Fruit fly (Drosophila melanogaster) whole organism: ENCODE measurements around the gene Osi4.

Experiments
- CG8478 ChIP-seq: fragments of >200 bp; optimal IDR thresholded peaks from 2 replicates; lab custom pipeline; 2018; ENCODE audit warnings: inconsistent platforms
- Dll ChIP-seq: fragments of >200 bp; optimal IDR thresholded peaks from 2 replicates; lab custom pipeline; 2017
- EcR ChIP-seq, 2 experiments: fragments of >200 bp; optimal IDR thresholded peaks; 2 replicates each; lab custom pipeline; 2017; ENCODE audit warnings: missing biosample characterization in 2 of 2, missing genetic modification characterization in 2 of 2, missing genetic modification reagents in 2 of 2
- pan ChIP-seq: fragments of >200 bp; optimal IDR thresholded peaks from 2 replicates; lab custom pipeline; 2017
- psq ChIP-seq: fragments of >200 bp; optimal IDR thresholded peaks from 2 replicates; lab custom pipeline; 2017
- usp ChIP-seq: fragments of >200 bp; optimal IDR thresholded peaks from 2 replicates; lab custom pipeline; 2017; ENCODE audit warnings: missing biosample characterization, missing genetic modification characterization, mixed read lengths

Osi4 gene

DNA sequence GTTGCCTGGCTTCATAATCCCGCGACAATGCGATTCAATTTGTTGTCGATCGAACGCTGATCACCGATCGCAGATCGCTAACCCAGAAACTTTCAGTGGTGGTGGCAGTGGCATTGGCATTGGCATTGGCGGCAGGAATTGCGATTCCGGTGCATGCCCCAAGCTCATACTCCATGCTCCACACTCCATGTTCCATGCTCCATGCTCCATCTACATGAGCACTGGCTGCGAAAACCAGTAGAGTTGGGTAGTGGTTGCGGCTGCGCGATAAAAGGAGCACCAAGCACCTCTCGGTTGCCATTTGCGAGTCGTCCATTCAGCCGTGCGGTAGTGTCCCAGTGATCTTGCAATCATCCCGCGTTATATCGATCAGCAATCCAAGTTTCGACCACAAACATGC, 48.3 kb downstream of the Osi4 start, which contains the start of gene Osi1:
Gene Osi1 (plus strand): TSS at position 301 of the 400 bp plus-strand sequence.
- TF ChIP-seq EcR (GFP tag; optimal IDR thresholded peaks at IDR 0.05; lab: Kevin White, UChicago) = no peak

- TF ChIP-seq CG8478 (lab: Kevin White, UChicago) (no peak), EcR (GFP tag; optimal IDR thresholded peaks at IDR 0.05; lab: Kevin White, UChicago) (no peak), Dll (lab: Kevin White, UChicago) (no peak), psq (no peak), usp (GFP tag; lab: Kevin White, UChicago) (no peak), pan (lab: Kevin White, UChicago) (no peak)
Observed at dm6 chr3R:6170737-6171136, 50.8 kb downstream of the Osi4 start.
